Fruit fly (Drosophila melanogaster) whole organism, wandering third instar larva: ENCODE measurements around the gene CG5478.

Experiments
- Abd-B ChIP-seq: fragments of >200 bp; optimal IDR thresholded peaks from 2 replicates; lab custom pipeline; 2017; ENCODE audit warnings: missing biosample characterization, missing genetic modification characterization
- CG32264 ChIP-seq: fragments of 200-800 bp; sonication (Bioruptor generic); optimal IDR thresholded peaks from 2 replicates; lab custom pipeline; 2016; ENCODE audit warnings: missing biosample characterization, missing genetic modification characterization
- CG9705 ChIP-seq: fragments of 200-800 bp; sonication (Bioruptor generic); optimal IDR thresholded peaks from 2 replicates; lab custom pipeline; 2018; ENCODE audit warnings: missing biosample characterization, mild to moderate bottlenecking, missing genetic modification characterization
- Dfd ChIP-seq: fragments of >200 bp; optimal IDR thresholded peaks from 2 replicates; lab custom pipeline; 2017; ENCODE audit warnings: missing biosample characterization, missing genetic modification characterization
- Dif ChIP-seq: fragments of 200-275, 200-300 bp; sonication (Bioruptor generic); optimal IDR thresholded peaks from 2 replicates; lab custom pipeline; 2018; ENCODE audit warnings: missing biosample characterization, missing genetic modification characterization; ENCODE audit not compliant: partially characterized antibody
- GATAd ChIP-seq: sonication (Bioruptor generic); optimal IDR thresholded peaks from 2 replicates; lab custom pipeline; 2016; ENCODE audit warnings: missing biosample characterization, missing genetic modification characterization
- HLH106 ChIP-seq: fragments of 200-800 bp; optimal IDR thresholded peaks from 3 replicates; lab custom pipeline; 2019; ENCODE audit warnings: missing biosample characterization, mild to moderate bottlenecking, missing genetic modification characterization, moderate library complexity
- Hnf4 ChIP-seq: fragments of 200-800 bp; sonication (Bioruptor generic); optimal IDR thresholded peaks from 2 replicates; lab custom pipeline; 2016; ENCODE audit warnings: missing biosample characterization, mild to moderate bottlenecking, missing genetic modification characterization
- Hr78 ChIP-seq: fragments of >200 bp; optimal IDR thresholded peaks from 2 replicates; lab custom pipeline; 2017; ENCODE audit warnings: missing biosample characterization, missing genetic modification characterization
- Hr83 ChIP-seq: fragments of 200-300 bp; sonication (Bioruptor generic); optimal IDR thresholded peaks from 2 replicates; lab custom pipeline; 2016; ENCODE audit warnings: missing biosample characterization, mild to moderate bottlenecking, missing genetic modification characterization, moderate library complexity; ENCODE audit not compliant: poor library complexity, severe bottlenecking
- Jra ChIP-seq: sonication (Bioruptor generic); optimal IDR thresholded peaks from 2 replicates; lab custom pipeline; 2016; ENCODE audit warnings: missing biosample characterization, missing genetic modification characterization
- Mio ChIP-seq: sonication (Bioruptor generic); optimal IDR thresholded peaks from 2 replicates; lab custom pipeline; 2016; ENCODE audit warnings: missing biosample characterization, missing genetic modification characterization
- Myc ChIP-seq: fragments of >200 bp; optimal IDR thresholded peaks from 2 replicates; lab custom pipeline; 2017
- OdsH ChIP-seq: fragments of 200-800 bp; sonication (Bioruptor generic); optimal IDR thresholded peaks from 2 replicates; lab custom pipeline; 2016; ENCODE audit warnings: missing biosample characterization, mild to moderate bottlenecking, missing genetic modification characterization
- Rel ChIP-seq, 2 experiments: fragments of 200-800 bp; sonication (Bioruptor generic) in 1 of 2; optimal IDR thresholded peaks; 2 replicates in 1 of 2; 3 replicates in 1 of 2; lab custom pipeline; 2016 to 2019; ENCODE audit warnings: mild to moderate bottlenecking in 2 of 2, missing biosample characterization in 2 of 2, missing genetic modification characterization in 2 of 2, moderate library complexity in 1 of 2
- Sp1 ChIP-seq: fragments of 200-800 bp; sonication (Bioruptor generic); optimal IDR thresholded peaks from 3 replicates; lab custom pipeline; 2019; ENCODE audit warnings: missing biosample characterization, mild to moderate bottlenecking, missing genetic modification characterization, moderate library complexity
- Vsx2 ChIP-seq: fragments of 200-300, 225-300 bp; sonication (Bioruptor generic); optimal IDR thresholded peaks from 2 replicates; lab custom pipeline; 2018; ENCODE audit warnings: missing biosample characterization, missing genetic modification characterization; ENCODE audit not compliant: partially characterized antibody
- br ChIP-seq: fragments of 200-800 bp; sonication (Bioruptor generic); optimal IDR thresholded peaks from 2 replicates; lab custom pipeline; 2016; ENCODE audit warnings: missing biosample characterization, missing genetic modification characterization
- dl ChIP-seq, 2 experiments: fragments of 175-275, 200-275 bp in 1 of 2; fragments of 200-275 bp in 1 of 2; sonication (Bioruptor generic); optimal IDR thresholded peaks; lab custom pipeline; 2018; ENCODE audit warnings: mild to moderate bottlenecking in 2 of 2, missing biosample characterization in 2 of 2, missing genetic modification characterization in 2 of 2, moderate library complexity in 2 of 2; ENCODE audit not compliant: partially characterized antibody in 2 of 2, insufficient read depth in 1 of 2
- dmrt93B ChIP-seq: fragments of 200-800 bp; sonication (Bioruptor generic); optimal IDR thresholded peaks from 2 replicates; lab custom pipeline; 2018; ENCODE audit warnings: missing biosample characterization, mild to moderate bottlenecking, missing genetic modification characterization
- dsf ChIP-seq: sonication (Bioruptor generic); optimal IDR thresholded peaks from 2 replicates; lab custom pipeline; 2016; ENCODE audit warnings: missing biosample characterization, missing genetic modification characterization, borderline replicate concordance
- ey ChIP-seq: fragments of 200-800 bp; sonication (Bioruptor generic); optimal IDR thresholded peaks from 2 replicates; lab custom pipeline; 2016; ENCODE audit warnings: missing biosample characterization, missing genetic modification characterization
- foxo ChIP-seq, 2 experiments: fragments of 200-800 bp; sonication (Bioruptor generic); optimal IDR thresholded peaks; 2 replicates in 1 of 2; 3 replicates in 1 of 2; lab custom pipeline; 2016 to 2017; ENCODE audit warnings: missing biosample characterization in 2 of 2, missing genetic modification characterization in 2 of 2
- fru ChIP-seq: fragments of 200-800 bp; sonication (Bioruptor generic); optimal IDR thresholded peaks from 3 replicates; lab custom pipeline; 2016; ENCODE audit warnings: missing biosample characterization, mild to moderate bottlenecking, missing genetic modification characterization
- h ChIP-seq: fragments of 200-800 bp; sonication (Bioruptor generic); optimal IDR thresholded peaks from 3 replicates; lab custom pipeline; 2016; ENCODE audit warnings: missing biosample characterization, mild to moderate bottlenecking, missing genetic modification characterization
- jim ChIP-seq: fragments of 175-275, 200-325 bp; sonication (Bioruptor generic); optimal IDR thresholded peaks from 2 replicates; lab custom pipeline; 2016; ENCODE audit warnings: missing biosample characterization, mild to moderate bottlenecking, missing genetic modification characterization
- lola ChIP-seq: fragments of >200 bp; optimal IDR thresholded peaks from 2 replicates; lab custom pipeline; 2017; ENCODE audit warnings: missing biosample characterization, missing genetic modification characterization
- pan ChIP-seq: fragments of >200 bp; optimal IDR thresholded peaks from 2 replicates; lab custom pipeline; 2017
- psq ChIP-seq: fragments of 200-800 bp; sonication (Bioruptor generic); optimal IDR thresholded peaks from 3 replicates; lab custom pipeline; 2017; ENCODE audit warnings: missing biosample characterization, mild to moderate bottlenecking, missing genetic modification characterization, moderate library complexity
- rgr ChIP-seq: fragments of 200-800 bp; sonication (Bioruptor generic); optimal IDR thresholded peaks from 3 replicates; lab custom pipeline; 2016; ENCODE audit warnings: missing biosample characterization, mild to moderate bottlenecking, missing genetic modification characterization
- sage ChIP-seq: fragments of 200-800 bp; sonication (Bioruptor generic); optimal IDR thresholded peaks from 2 replicates; lab custom pipeline; 2016; ENCODE audit warnings: missing biosample characterization, mild to moderate bottlenecking, missing genetic modification characterization
- sv ChIP-seq: fragments of 200-800 bp; sonication (Bioruptor generic); optimal IDR thresholded peaks from 3 replicates; lab custom pipeline; 2016; ENCODE audit warnings: missing biosample characterization, missing genetic modification characterization
- tai ChIP-seq: sonication (Bioruptor generic); optimal IDR thresholded peaks from 2 replicates; lab custom pipeline; 2016; ENCODE audit warnings: missing biosample characterization, missing genetic modification characterization
- woc ChIP-seq: sonication (Bioruptor generic); optimal IDR thresholded peaks from 2 replicates; lab custom pipeline; 2016; ENCODE audit warnings: missing biosample characterization, mild to moderate bottlenecking, missing genetic modification characterization

The CG5478 gene

DNA sequence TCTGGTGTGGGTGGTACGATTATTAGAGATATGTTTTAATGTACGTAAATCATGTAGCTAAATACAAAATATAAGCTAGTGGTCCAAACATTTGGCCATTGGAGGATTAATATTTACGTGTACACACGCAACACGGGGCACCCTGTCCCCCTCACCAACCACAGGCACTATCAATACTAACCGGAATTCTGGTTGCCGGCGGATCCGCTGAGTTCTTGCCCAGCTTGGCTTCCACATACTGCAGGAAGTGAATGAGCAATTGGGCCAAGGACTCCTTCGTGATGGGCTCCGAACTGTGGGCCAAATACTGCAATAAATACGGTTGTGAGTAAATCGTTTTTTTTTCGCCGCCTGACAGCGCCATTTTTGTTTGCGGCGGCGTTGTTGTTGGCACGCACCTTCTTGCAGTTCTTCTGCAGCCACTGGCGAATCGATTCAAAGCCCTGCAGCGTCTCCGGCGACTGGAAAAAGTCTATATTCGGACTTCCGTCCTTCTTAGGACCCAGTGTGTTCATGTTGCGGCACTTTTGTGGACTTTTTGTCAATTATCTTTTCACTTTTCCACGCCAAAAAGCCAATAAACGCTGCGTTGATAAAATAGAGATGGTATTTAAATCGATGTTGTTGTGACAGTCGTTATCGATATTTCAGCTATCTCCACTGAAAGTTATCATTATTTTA is 38.9 kb upstream of the CG5478 start, which contains the start of gene mor:
Gene mor (minus strand): TSS at position 616 of the 681 bp plus-strand sequence.
- no peak for TF ChIP-seq psq (GFP tag; lab: Kevin White, UChicago)
- no peak for TF ChIP-seq rgr (GFP tag; lab: Kevin White, UChicago)
- no peak for TF ChIP-seq Dif (GFP tag; lab: Kevin White, UChicago)
- TF ChIP-seq Mio, result no peak
- TF ChIP-seq sage (GFP tag; lab: Kevin White, UChicago), result no peak

DNA sequence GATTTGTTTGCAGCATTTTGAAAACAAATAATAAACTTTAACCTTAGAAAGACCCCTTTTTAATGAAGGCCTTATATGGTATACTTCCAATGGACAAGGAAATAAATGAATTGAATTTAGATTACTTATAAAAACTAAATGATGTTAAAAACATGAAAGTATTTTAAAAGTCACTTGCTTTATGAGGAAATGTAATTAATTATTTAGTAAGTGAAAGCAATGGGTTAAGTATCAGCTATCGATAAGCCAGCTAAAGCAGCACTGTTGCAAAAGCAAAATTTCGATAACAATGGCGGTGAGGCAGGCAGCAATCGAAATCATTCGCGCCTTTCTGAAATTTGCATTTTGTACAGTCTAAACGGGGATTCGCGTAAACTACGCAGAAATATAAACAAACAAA is 31.6 kb upstream of the CG5478 start, which contains the start of the genes CG32856 and Rbf2:
Gene CG32856 (minus strand): TSS at position 183 of the 400 bp plus-strand sequence.
Gene Rbf2 (plus strand): TSS at position 278 of the 400 bp plus-strand sequence.
- no peak for TF ChIP-seq pan (lab: Kevin White, UChicago)
- TF ChIP-seq Myc (lab: Kevin White, UChicago), result no peak
- TF ChIP-seq woc, result peak; percentile 90
- TF ChIP-seq CG9705 (GFP tag; lab: Kevin White, UChicago), result peak; percentile 21
- no peak for TF ChIP-seq lola (GFP tag; lab: Kevin White, UChicago)
- peak; percentile 91 for TF ChIP-seq dsf (GFP tag; lab: Kevin White, UChicago)
- TF ChIP-seq foxo (GFP tag; optimal IDR thresholded peaks at IDR 0.05; lab: Kevin White, UChicago), result peak in 1 of 2 experiments; percentile 90
- peak; percentile 91 for TF ChIP-seq ey (GFP tag; lab: Kevin White, UChicago)
- no peak for TF ChIP-seq Vsx2
- TF ChIP-seq Hr83 (GFP tag; lab: Kevin White, UChicago), result peak; percentile 65
- TF ChIP-seq Mio, result peak; percentile 59
- no peak for TF ChIP-seq Sp1 (GFP tag; lab: Kevin White, UChicago)
- TF ChIP-seq GATAd (GFP tag; lab: Kevin White, UChicago), result peak; percentile 54
- TF ChIP-seq OdsH (GFP tag; lab: Kevin White, UChicago), result peak; percentile 91
- TF ChIP-seq rgr (GFP tag; lab: Kevin White, UChicago), result peak; percentile 95
- peak; percentile 79 for TF ChIP-seq sv (GFP tag; lab: Kevin White, UChicago)
- TF ChIP-seq tai (GFP tag; lab: Kevin White, UChicago), result no peak
- peak; percentile 91 for TF ChIP-seq br (GFP tag; lab: Kevin White, UChicago)
- peak; percentile 96 for TF ChIP-seq Hnf4 (GFP tag; lab: Kevin White, UChicago)
- peak; percentile 71 for TF ChIP-seq HLH106
- TF ChIP-seq psq (GFP tag; lab: Kevin White, UChicago), result peak; percentile 84
- TF ChIP-seq Jra, result peak; percentile 94
- TF ChIP-seq h (GFP tag; lab: Kevin White, UChicago), result peak; percentile 88
- peak; percentile 80 for TF ChIP-seq fru

dm6 chr3R:15963690-15964281 is 30.3 kb upstream of the CG5478 start, which contains the start of the genes CG4287 and CG5516:
Gene CG4287, minus strand, starts transcription at chr3R:15963867.
Gene CG5516, plus strand, starts transcription at chr3R:15963884.
- TF ChIP-seq Abd-B (no peak), dsf (GFP tag; lab: Kevin White, UChicago) (no peak), dl (GFP tag; optimal IDR thresholded peaks at IDR 0.05; lab: Kevin White, UChicago; ENCODE audit: insufficient read depth in 1 of 2, partially characterized antibody in 2 of 2) (no peak), Hr83 (GFP tag; lab: Kevin White, UChicago) (no peak), Jra (peak; percentile 55), dmrt93B (GFP tag; lab: Kevin White, UChicago) (no peak), jim (GFP tag; lab: Kevin White, UChicago) (no peak), Hnf4 (GFP tag; lab: Kevin White, UChicago) (peak; percentile 66), tai (GFP tag; lab: Kevin White, UChicago) (no peak), h (GFP tag; lab: Kevin White, UChicago) (no peak), pan (lab: Kevin White, UChicago) (no peak)
- TF ChIP-seq, all 38 proteins: peak for 2

DNA sequence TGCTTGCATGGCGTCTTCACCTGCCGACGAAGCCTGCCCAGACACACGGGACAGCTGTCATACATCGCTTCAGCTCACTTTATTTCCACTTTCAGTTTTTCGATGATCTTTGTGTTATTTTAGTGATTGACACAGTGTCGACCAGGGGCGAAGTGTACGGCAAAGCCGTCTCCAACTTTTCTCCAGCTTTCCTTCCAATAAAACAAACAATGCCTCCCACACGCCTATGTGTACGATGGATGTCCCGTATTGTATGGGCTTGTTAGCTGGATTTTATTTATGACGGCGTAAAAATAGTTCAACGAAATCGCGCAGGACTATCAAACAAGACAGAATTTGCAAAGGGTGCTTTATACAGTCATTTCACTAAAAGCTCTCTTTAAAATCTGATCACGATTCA is 17.3 kb upstream of the CG5478 start, which contains the start of the genes CG31088 and CG46383:
Gene CG31088 (minus strand): TSS at position 101 of the 400 bp plus-strand sequence.
Gene CG46383 (minus strand): TSS at position 101 of the 400 bp plus-strand sequence.
- TF ChIP-seq GATAd (GFP tag; lab: Kevin White, UChicago), result no peak
- no peak for TF ChIP-seq pan (lab: Kevin White, UChicago)
- TF ChIP-seq CG9705 (GFP tag; lab: Kevin White, UChicago), result no peak
- TF ChIP-seq Jra, result no peak
- TF ChIP-seq Myc (lab: Kevin White, UChicago), result no peak
- TF ChIP-seq ey (GFP tag; lab: Kevin White, UChicago), result no peak
- TF ChIP-seq Rel (GFP tag; optimal IDR thresholded peaks at IDR 0.05; lab: Kevin White, UChicago), result no peak
- no peak for TF ChIP-seq Rel (tag; optimal IDR thresholded peaks at IDR 0.05; lab: Kevin White, UChicago)
- TF ChIP-seq Dfd (GFP tag; lab: Kevin White, UChicago), result no peak
- TF ChIP-seq jim (GFP tag; lab: Kevin White, UChicago), result no peak
- TF ChIP-seq Mio, result no peak
- no peak for TF ChIP-seq fru
- TF ChIP-seq CG32264 (GFP tag; lab: Kevin White, UChicago), result no peak
- TF ChIP-seq Hr83 (GFP tag; lab: Kevin White, UChicago), result no peak
- no peak for TF ChIP-seq Sp1 (GFP tag; lab: Kevin White, UChicago)
- no peak for TF ChIP-seq psq (GFP tag; lab: Kevin White, UChicago)
- TF ChIP-seq OdsH (GFP tag; lab: Kevin White, UChicago), result no peak
- no peak for TF ChIP-seq dl (GFP tag; optimal IDR thresholded peaks at IDR 0.05; lab: Kevin White, UChicago; ENCODE audit: insufficient read depth in 1 of 2, partially characterized antibody in 2 of 2)
- no peak for TF ChIP-seq lola (GFP tag; lab: Kevin White, UChicago)
- TF ChIP-seq Hr78, result no peak
- TF ChIP-seq foxo (GFP tag; optimal IDR thresholded peaks at IDR 0.05; lab: Kevin White, UChicago), result no peak
